Worm (Caenorhabditis elegans): ENCODE data around the gene K09C6.2.

- TF ChIP-seq sea-2 (GFP tag; optimal IDR thresholded peaks at IDR 0.05), result no peak
- TF ChIP-seq unc-39 (tag; optimal IDR thresholded peaks at IDR 0.05), result no peak
- TF ChIP-seq ztf-11 (tag; optimal IDR thresholded peaks at IDR 0.05), result no peak
- no peak for TF ChIP-seq unc-62 (GFP tag; optimal IDR thresholded peaks at IDR 0.05)
- TF ChIP-seq egl-27 (tag; optimal IDR thresholded peaks at IDR 0.05), result no peak
- TF ChIP-seq lin-39 (tag; optimal IDR thresholded peaks at IDR 0.05), result no peak
- TF ChIP-seq ama-1 (optimal IDR thresholded peaks at IDR 0.05), result no peak
- TF ChIP-seq nhr-11 (tag; optimal IDR thresholded peaks at IDR 0.05), result no peak
- TF ChIP-seq aly-2 (tag; optimal IDR thresholded peaks at IDR 0.05), result no peak
- TF ChIP-seq tbx-2 (tag; optimal IDR thresholded peaks at IDR 0.05), result no peak
- TF ChIP-seq skn-1 (tag; optimal IDR thresholded peaks at IDR 0.05), result no peak
Observed at ce11 chrV:856549-856948, at the start of gene K09C6.2.

Measured in whole organism, L3 larva.